Fruit fly (Drosophila melanogaster) whole organism, embryonic: Measurements from ENCODE around the gene CG15728.

Source experiments
- Bdp1 ChIP-seq: fragments of 200-800 bp; sonication (Bioruptor generic); optimal IDR thresholded peaks from 3 replicates; lab custom pipeline; 2016; ENCODE audit warnings: missing biosample characterization, missing genetic modification characterization
- CG11504 ChIP-seq: fragments of 200-800 bp; sonication (Bioruptor generic); optimal IDR thresholded peaks from 3 replicates; lab custom pipeline; 2019; ENCODE audit warnings: missing biosample characterization, mild to moderate bottlenecking, missing genetic modification characterization, moderate library complexity
- CG11560 ChIP-seq: fragments of 200-800 bp; sonication (Bioruptor generic); IDR thresholded peaks from 3 replicates; pipeline ENCODE4 v1.3.6; 2022; ENCODE audit warnings: missing biosample characterization, missing genetic modification characterization
- CG11695 ChIP-seq: fragments of 200-800 bp; sonication (Bioruptor generic); IDR thresholded peaks from 3 replicates; pipeline ENCODE4 v1.3.6; 2022; ENCODE audit warnings: missing biosample characterization, missing genetic modification characterization
- CG12219 ChIP-seq: fragments of 200-800 bp; sonication (Bioruptor generic); optimal IDR thresholded peaks from 3 replicates; lab custom pipeline; 2018; ENCODE audit warnings: missing biosample characterization, mild to moderate bottlenecking, missing genetic modification characterization
- CG12299 ChIP-seq: fragments of 200-800 bp; sonication (Bioruptor generic); optimal IDR thresholded peaks from 2 replicates; lab custom pipeline; 2018; ENCODE audit warnings: missing biosample characterization, mild to moderate bottlenecking, missing genetic modification characterization
- CG1602 ChIP-seq: fragments of 200-800 bp; sonication (Bioruptor generic); optimal IDR thresholded peaks from 3 replicates; lab custom pipeline; 2016; ENCODE audit warnings: missing biosample characterization, missing genetic modification characterization
- CG16815 ChIP-seq: fragments of 200-800 bp; sonication (Bioruptor generic); optimal IDR thresholded peaks from 3 replicates; lab custom pipeline; 2017; ENCODE audit warnings: missing biosample characterization, mild to moderate bottlenecking, missing genetic modification characterization
- CG17612 ChIP-seq: fragments of 200-800 bp; sonication (Bioruptor generic); IDR thresholded peaks from 2 replicates; pipeline ENCODE4 v1.3.6; 2022; ENCODE audit warnings: missing biosample characterization, missing genetic modification characterization
- CG2120 ChIP-seq: fragments of 200-800 bp; sonication (Bioruptor generic); optimal IDR thresholded peaks from 3 replicates; lab custom pipeline; 2016; ENCODE audit warnings: missing biosample characterization, missing genetic modification characterization
- CG30403 ChIP-seq: fragments of 200-800 bp; sonication (Bioruptor generic); optimal IDR thresholded peaks from 3 replicates; lab custom pipeline; 2016; ENCODE audit warnings: missing biosample characterization, missing genetic modification characterization
- CG33213 ChIP-seq: fragments of 200-800 bp; sonication (Bioruptor generic); optimal IDR thresholded peaks from 3 replicates; lab custom pipeline; 2016; ENCODE audit warnings: missing biosample characterization, missing genetic modification characterization
- CG6254 ChIP-seq: fragments of 200-800 bp; sonication (Bioruptor generic); optimal IDR thresholded peaks from 3 replicates; lab custom pipeline; 2017; ENCODE audit warnings: mild to moderate bottlenecking, missing biosample characterization, missing genetic modification reagents, missing genetic modification characterization
- CG6272 ChIP-seq: fragments of 200-800 bp; sonication (Bioruptor generic); IDR thresholded peaks from 2 replicates; pipeline ENCODE4 v1.3.6; 2022; ENCODE audit warnings: missing biosample characterization, missing genetic modification characterization
- CG6813 ChIP-seq: fragments of 200-800 bp; sonication (Bioruptor generic); optimal IDR thresholded peaks from 2 replicates; lab custom pipeline; 2017; ENCODE audit warnings: missing biosample characterization, missing genetic modification characterization, mild to moderate bottlenecking, moderate library complexity, missing genetic modification reagents
- CoRest ChIP-seq: fragments of 200-800 bp; sonication (Bioruptor generic); optimal IDR thresholded peaks from 3 replicates; lab custom pipeline; 2018; ENCODE audit warnings: missing biosample characterization, mild to moderate bottlenecking, missing genetic modification characterization, moderate library complexity
- Dbx ChIP-seq: fragments of 200-800 bp; sonication (Bioruptor generic); IDR thresholded peaks from 3 replicates; pipeline ENCODE4 v1.3.6; 2022; ENCODE audit warnings: missing biosample characterization, missing genetic modification characterization
- Eip74EF ChIP-seq, 2 experiments: fragments of 200-800 bp in 1 of 2; fragments of >200 bp in 1 of 2; sonication (Bioruptor generic) in 1 of 2; optimal IDR thresholded peaks; 2 replicates each; lab custom pipeline; 2017 to 2019; ENCODE audit warnings: missing biosample characterization in 2 of 2, missing genetic modification characterization in 2 of 2, mild to moderate bottlenecking in 1 of 2, moderate library complexity in 1 of 2
- Fer1 ChIP-seq: fragments of 200-800 bp; sonication (Bioruptor generic); optimal IDR thresholded peaks from 2 replicates; lab custom pipeline; 2017; ENCODE audit warnings: missing biosample characterization, mild to moderate bottlenecking, missing genetic modification characterization
- HLH3B ChIP-seq: fragments of 200-800 bp; sonication (Bioruptor generic); IDR thresholded peaks from 2 replicates; pipeline ENCODE4 v1.3.6; 2022; ENCODE audit warnings: missing biosample characterization, missing genetic modification characterization
- Hr51 ChIP-seq, 2 experiments: fragments of 200-800 bp; sonication (Bioruptor generic); optimal IDR thresholded peaks; 2 replicates in 1 of 2; 3 replicates in 1 of 2; lab custom pipeline; 2016 to 2018; ENCODE audit warnings: missing biosample characterization in 2 of 2, missing genetic modification characterization in 2 of 2, mild to moderate bottlenecking in 1 of 2, moderate library complexity in 1 of 2
- Max ChIP-seq: fragments of 200-800 bp; sonication (Bioruptor generic); optimal IDR thresholded peaks from 2 replicates; lab custom pipeline; 2016; ENCODE audit warnings: missing biosample characterization, mild to moderate bottlenecking, missing genetic modification characterization
- Myb ChIP-seq: fragments of 200-800 bp; sonication (Bioruptor generic); optimal IDR thresholded peaks from 2 replicates; lab custom pipeline; 2016; ENCODE audit warnings: missing biosample characterization, missing genetic modification characterization
- Nf-YA ChIP-seq: fragments of 200-800 bp; sonication (Bioruptor generic); IDR thresholded peaks from 2 replicates; pipeline ENCODE4 v1.3.6; 2022; ENCODE audit warnings: missing biosample characterization, missing genetic modification characterization
- Nf-YC ChIP-seq: fragments of 200-800 bp; optimal IDR thresholded peaks from 3 replicates; lab custom pipeline; 2019; ENCODE audit warnings: missing biosample characterization, mild to moderate bottlenecking, missing genetic modification characterization, moderate library complexity
- Ravus ChIP-seq: fragments of 200-800 bp; sonication (Bioruptor generic); IDR thresholded peaks from 2 replicates; pipeline ENCODE4 v1.3.6; 2022; ENCODE audit warnings: missing biosample characterization, missing genetic modification characterization
- Sry-β ChIP-seq: fragments of 200-800 bp; sonication (Bioruptor generic); optimal IDR thresholded peaks from 2 replicates; lab custom pipeline; 2018; ENCODE audit warnings: missing biosample characterization, mild to moderate bottlenecking, missing genetic modification characterization, moderate library complexity
- Taf1 ChIP-seq: fragments of 200-800 bp; sonication (Bioruptor generic); IDR thresholded peaks from 2 replicates; pipeline ENCODE4 v1.3.6; 2022; ENCODE audit warnings: missing biosample characterization, missing genetic modification characterization
- Xbp1 ChIP-seq: fragments of 200-800 bp; sonication (Bioruptor generic); optimal IDR thresholded peaks from 3 replicates; lab custom pipeline; 2016; ENCODE audit warnings: missing biosample characterization, mild to moderate bottlenecking, missing genetic modification characterization
- bab2 ChIP-seq: fragments of 200-800 bp; sonication (Bioruptor generic); optimal IDR thresholded peaks from 2 replicates; lab custom pipeline; 2016; ENCODE audit warnings: missing biosample characterization, missing genetic modification characterization
- bcd ChIP-seq: fragments of 200-800 bp; sonication (Bioruptor generic); optimal IDR thresholded peaks from 2 replicates; lab custom pipeline; 2017; ENCODE audit warnings: missing biosample characterization, mild to moderate bottlenecking, missing genetic modification characterization
- br ChIP-seq: fragments of >200 bp; optimal IDR thresholded peaks from 2 replicates; lab custom pipeline; 2017
- croc ChIP-seq: fragments of 200-800 bp; sonication (Bioruptor generic); conservative IDR thresholded peaks from 3 replicates; pipeline ENCODE4 v1.3.6; 2022; ENCODE audit warnings: missing biosample characterization, missing genetic modification characterization
- en ChIP-seq: fragments of 200-800 bp; sonication (Bioruptor generic); optimal IDR thresholded peaks from 2 replicates; lab custom pipeline; 2016; ENCODE audit warnings: missing biosample characterization, missing genetic modification characterization
- ewg ChIP-seq: fragments of 200-800 bp; sonication (Bioruptor generic); optimal IDR thresholded peaks from 3 replicates; lab custom pipeline; 2017; ENCODE audit warnings: mild to moderate bottlenecking, missing biosample characterization, missing genetic modification reagents, missing genetic modification characterization
- ftz-f1 ChIP-seq: fragments of 200-800 bp; sonication (Bioruptor generic); optimal IDR thresholded peaks from 2 replicates; lab custom pipeline; 2016; ENCODE audit warnings: missing biosample characterization, missing genetic modification characterization
- gfzf ChIP-seq: fragments of 200-800 bp; sonication (Bioruptor generic); optimal IDR thresholded peaks from 2 replicates; lab custom pipeline; 2016; ENCODE audit warnings: missing biosample characterization, mild to moderate bottlenecking, missing genetic modification characterization, moderate library complexity
- gro ChIP-seq: fragments of 200-800 bp; sonication (Bioruptor generic); optimal IDR thresholded peaks from 2 replicates; lab custom pipeline; 2016; ENCODE audit warnings: missing biosample characterization, missing genetic modification characterization
- lola ChIP-seq, 3 experiments: fragments of >200 bp in 2 of 3; fragments of 200-800 bp in 1 of 3; sonication (Bioruptor generic) in 1 of 3; optimal IDR thresholded peaks; 2 replicates each; lab custom pipeline; 2017 to 2019; ENCODE audit warnings: missing biosample characterization in 3 of 3, missing genetic modification characterization in 3 of 3, mild to moderate bottlenecking in 1 of 3, moderate library complexity in 1 of 3
- luna ChIP-seq: fragments of 200-800 bp; sonication (Bioruptor generic); optimal IDR thresholded peaks from 2 replicates; lab custom pipeline; 2016; ENCODE audit warnings: missing biosample characterization, missing genetic modification characterization
- mld ChIP-seq: fragments of 200-800 bp; sonication (Bioruptor generic); IDR thresholded peaks from 3 replicates; pipeline ENCODE4 v1.3.6; 2022; ENCODE audit warnings: missing biosample characterization, missing genetic modification characterization; ENCODE audit not compliant: partially characterized antibody
- nau ChIP-seq: fragments of 200-800 bp; sonication (Bioruptor generic); optimal IDR thresholded peaks from 3 replicates; lab custom pipeline; 2017; ENCODE audit warnings: missing biosample characterization, mild to moderate bottlenecking, missing genetic modification characterization, missing genetic modification reagents
- rib ChIP-seq: fragments of 200-800 bp; sonication (Bioruptor generic); IDR thresholded peaks from 2 replicates; pipeline ENCODE4 v1.3.6; 2022; ENCODE audit warnings: missing biosample characterization, missing genetic modification characterization
- sens ChIP-seq: fragments of 200-800 bp; sonication (Bioruptor generic); peaks from one replicate; lab custom pipeline; 2016; ENCODE audit warnings: missing biosample characterization, missing genetic modification characterization
- sens-2 ChIP-seq: fragments of 200-800 bp; sonication (Bioruptor generic); IDR thresholded peaks from 2 replicates; pipeline ENCODE4 v1.3.6; 2022; ENCODE audit warnings: missing biosample characterization, missing genetic modification characterization
- slbo ChIP-seq: fragments of 200-800 bp; sonication (Bioruptor generic); IDR thresholded peaks from 2 replicates; pipeline ENCODE4 v1.3.6; 2022; ENCODE audit warnings: missing biosample characterization, missing genetic modification characterization
- tio ChIP-seq: fragments of 200-800 bp; sonication (Bioruptor generic); optimal IDR thresholded peaks from 2 replicates; lab custom pipeline; 2017; ENCODE audit warnings: missing biosample characterization, missing genetic modification characterization, inconsistent platforms
- trem ChIP-seq: fragments of 200-800 bp; optimal IDR thresholded peaks from 3 replicates; lab custom pipeline; 2019; ENCODE audit warnings: missing biosample characterization, mild to moderate bottlenecking, missing genetic modification characterization, moderate library complexity
- zfh2 ChIP-seq: fragments of 200-800 bp; sonication (Bioruptor generic); optimal IDR thresholded peaks from 2 replicates; lab custom pipeline; 2016; ENCODE audit warnings: missing biosample characterization, missing genetic modification characterization

CG15728 gene

DNA sequence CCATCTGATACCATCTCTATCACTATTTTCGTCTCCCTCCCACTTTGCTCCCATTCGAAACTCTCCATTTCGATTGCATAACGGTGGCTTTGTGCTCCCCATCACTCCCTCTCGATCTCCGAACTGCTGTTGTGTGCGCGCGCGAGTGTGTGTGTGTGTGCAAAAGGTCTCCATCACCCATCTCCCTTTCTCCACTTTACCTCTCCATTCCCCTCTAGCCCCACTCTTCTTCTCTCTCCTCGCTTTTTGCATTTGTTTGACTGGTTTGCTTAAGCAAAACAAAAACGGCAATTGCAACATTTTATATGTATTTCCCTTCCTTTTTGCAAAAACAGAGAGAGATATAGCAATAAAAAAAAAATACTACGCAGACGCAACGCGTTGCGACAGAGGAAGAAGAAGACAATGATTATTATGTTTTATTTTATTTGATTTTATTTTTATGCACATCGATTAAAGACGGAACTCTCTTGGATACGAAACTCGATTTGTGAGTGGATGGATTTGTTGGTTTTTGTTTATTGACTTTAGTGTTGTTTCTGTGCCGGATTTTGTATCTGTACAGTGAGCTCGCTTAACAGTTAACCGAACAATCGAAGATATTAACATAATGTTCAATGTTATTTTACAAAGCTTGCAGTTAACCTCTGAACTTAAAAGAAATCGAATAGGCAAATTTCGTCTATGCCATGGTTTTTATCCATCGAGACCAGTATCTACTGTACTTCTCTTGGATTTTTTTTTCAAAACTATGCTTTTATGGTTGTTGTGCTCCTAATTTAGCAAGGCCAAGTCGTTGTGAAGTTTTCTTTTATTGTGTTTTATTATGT, 45.8 kb downstream of the CG15728 start:
- TF ChIP-seq tio (GFP tag; lab: Kevin White, UChicago): peak; percentile 63
- peak; percentile 77 for TF ChIP-seq CG11504 (tag; lab: Kevin White, UChicago)
- peak; percentile 51 for TF ChIP-seq CG6813
- TF ChIP-seq CG33213 (GFP tag; lab: Kevin White, UChicago): peak; percentile 46
- TF ChIP-seq Xbp1 (GFP tag; lab: Kevin White, UChicago): peak; percentile 72
- peak; percentile 65 for TF ChIP-seq CG12219 (GFP tag; lab: Kevin White, UChicago)
- TF ChIP-seq gro (GFP tag; lab: Kevin White, UChicago): peak; percentile 79
- TF ChIP-seq CG11695: peak; percentile 51; the same call in 1 of the 3 replicates
- no peak; the same call in 2 of the 3 replicates for TF ChIP-seq croc (GFP tag; lab: Robert Waterston, UW)
- peak; percentile 29 for TF ChIP-seq CG12299 (tag; lab: Kevin White, UChicago)
- TF ChIP-seq Nf-YA (GFP tag; lab: Robert Waterston, UW): 0 out of 2 replicates have a peak, but pooled peaks have one; percentile 32
- TF ChIP-seq Ravus: peak; percentile 14; the same call in 1 of the 2 replicates
- peak; percentile 47 for TF ChIP-seq CG6272 (GFP tag; lab: Robert Waterston, UW)
- peak; percentile 92 for TF ChIP-seq sens (GFP tag; lab: Kevin White, UChicago)
- TF ChIP-seq bab2 (GFP tag; lab: Kevin White, UChicago): peak; percentile 68
- peak; percentile 85 for TF ChIP-seq slbo (GFP tag; lab: Robert Waterston, UW)
- no peak for TF ChIP-seq CG6254 (GFP tag; lab: Kevin White, UChicago)
- peak; percentile 78 for TF ChIP-seq Dbx (GFP tag; lab: Robert Waterston, UW)
- TF ChIP-seq en (GFP tag; lab: Kevin White, UChicago): no peak
- TF ChIP-seq br (lab: Kevin White, UChicago): no peak
- TF ChIP-seq ewg (GFP tag; lab: Kevin White, UChicago): peak; percentile 10
- TF ChIP-seq Bdp1 (GFP tag; lab: Kevin White, UChicago): peak; percentile 40
- peak; percentile 42 for TF ChIP-seq CG1602 (GFP tag; lab: Kevin White, UChicago)
- TF ChIP-seq Taf1 (GFP tag; lab: Robert Waterston, UW): peak; percentile 60
- peak; percentile 5 for TF ChIP-seq nau (GFP tag; lab: Kevin White, UChicago)
- TF ChIP-seq CG11560 (tag; lab: Robert Waterston, UW): no peak
- TF ChIP-seq rib (GFP tag; lab: Robert Waterston, UW): no peak
- TF ChIP-seq mld (GFP tag; lab: Robert Waterston, UW): no peak
- no peak for TF ChIP-seq trem (tag; lab: Kevin White, UChicago)
- no peak for TF ChIP-seq ftz-f1 (GFP tag; lab: Kevin White, UChicago)
- TF ChIP-seq zfh2 (GFP tag; lab: Kevin White, UChicago): peak; percentile 77
- no peak for TF ChIP-seq sens-2 (GFP tag; lab: Robert Waterston, UW)
- TF ChIP-seq CoRest (tag; lab: Kevin White, UChicago): peak; percentile 77
- peak in 1 of 2 experiments; percentile 51 for TF ChIP-seq Eip74EF (GFP tag; optimal IDR thresholded peaks at IDR 0.05; lab: Kevin White, UChicago)
- peak; percentile 55 for TF ChIP-seq bcd (GFP tag; lab: Kevin White, UChicago)
- peak; percentile 52; the same call in 1 of the 2 replicates for TF ChIP-seq CG17612 (GFP tag; lab: Robert Waterston, UW)
- peak; percentile 52 for TF ChIP-seq Nf-YC (tag; lab: Kevin White, UChicago)
- TF ChIP-seq CG30403 (GFP tag; lab: Kevin White, UChicago): peak; percentile 75
- TF ChIP-seq Myb (GFP tag; lab: Kevin White, UChicago): peak; percentile 34
- TF ChIP-seq Hr51 (GFP tag; optimal IDR thresholded peaks at IDR 0.05; lab: Kevin White, UChicago): peak; percentile 53 to 74
- TF ChIP-seq CG2120 (GFP tag; lab: Kevin White, UChicago): peak; percentile 86
- peak; percentile 63 for TF ChIP-seq Fer1 (GFP tag; lab: Kevin White, UChicago)
- peak in 1 of 3 experiments; percentile 30 for TF ChIP-seq lola (GFP tag; optimal IDR thresholded peaks at IDR 0.05; lab: Kevin White, UChicago)
- no peak for TF ChIP-seq Sry-β (GFP tag; lab: Kevin White, UChicago)
- peak; percentile 30 for TF ChIP-seq luna
- TF ChIP-seq Max (GFP tag; lab: Kevin White, UChicago): peak; percentile 15
- TF ChIP-seq gfzf: no peak
- TF ChIP-seq HLH3B (GFP tag; lab: Robert Waterston, UW): peak; percentile 67
- TF ChIP-seq CG16815 (GFP tag; lab: Kevin White, UChicago): peak; percentile 17
